Worm (Caenorhabditis elegans) whole organism, L3 larva: ENCODE data around the gene ppm-2.

Source experiments
- ama-1 ChIP-seq: fragments of 150-350 bp; optimal IDR thresholded peaks from 2 replicates; lab custom pipeline; 2018
- ceh-16 ChIP-seq: sonication (generic microtip); optimal IDR thresholded peaks from 2 replicates; lab custom pipeline; 2017; ENCODE audit warnings: missing biosample characterization, missing genetic modification characterization
- ceh-28 ChIP-seq: fragments of 150-350 bp; optimal IDR thresholded peaks from 2 replicates; lab custom pipeline; 2014; ENCODE audit warnings: missing biosample characterization, missing genetic modification reagents, missing genetic modification characterization
- daf-12 ChIP-seq: fragments of 150-350 bp; optimal IDR thresholded peaks from 2 replicates; lab custom pipeline; 2014; ENCODE audit warnings: missing biosample characterization, missing genetic modification reagents, missing genetic modification characterization
- elt-1 ChIP-seq: fragments of 150-350 bp; optimal IDR thresholded peaks from 2 replicates; lab custom pipeline; 2014; ENCODE audit warnings: missing biosample characterization, missing genetic modification characterization
- fkh-2 ChIP-seq: fragments of 150-350 bp; optimal IDR thresholded peaks from 2 replicates; lab custom pipeline; 2014; ENCODE audit warnings: missing biosample characterization, missing genetic modification reagents, missing genetic modification characterization
- mdl-1 ChIP-seq: fragments of 150-350 bp; optimal IDR thresholded peaks from 2 replicates; lab custom pipeline; 2014; ENCODE audit warnings: missing biosample characterization, missing genetic modification characterization
- nhr-11 ChIP-seq: fragments of 150-350 bp; optimal IDR thresholded peaks from 2 replicates; lab custom pipeline; 2014; ENCODE audit warnings: missing biosample characterization, missing genetic modification characterization
- nhr-12 ChIP-seq: fragments of 150-350 bp; optimal IDR thresholded peaks from 2 replicates; lab custom pipeline; 2014; ENCODE audit warnings: missing biosample characterization, missing genetic modification characterization
- nhr-28 ChIP-seq: fragments of 150-350 bp; optimal IDR thresholded peaks from 2 replicates; lab custom pipeline; 2014; ENCODE audit warnings: missing biosample characterization, missing genetic modification characterization
- nhr-76 ChIP-seq: fragments of 150-350 bp; sonication (generic microtip); optimal IDR thresholded peaks from 5 replicates; lab custom pipeline; 2014; ENCODE audit warnings: missing biosample characterization, missing genetic modification characterization
- unc-39 ChIP-seq: sonication (generic microtip); optimal IDR thresholded peaks from 4 replicates; lab custom pipeline; 2017; ENCODE audit warnings: missing biosample characterization, missing genetic modification characterization
- unc-62 ChIP-seq: fragments of 150-350 bp; sonication (generic microtip); optimal IDR thresholded peaks from 4 replicates; lab custom pipeline; 2014; ENCODE audit warnings: missing biosample characterization, missing genetic modification reagents, missing genetic modification characterization
- zag-1 ChIP-seq: fragments of 150-350 bp; optimal IDR thresholded peaks from 2 replicates; lab custom pipeline; 2014; ENCODE audit warnings: missing biosample characterization, missing genetic modification characterization

ce11 chrIII:4616071-4616571, 34.2 kb upstream of the ppm-2 start, which contains the start of gene lips-3:
- TF ChIP-seq daf-12 (tag; lab: Kevin White, UChicago) (no peak), nhr-28 (tag; lab: Kevin White, UChicago) (no peak), zag-1 (no peak), fkh-2 (tag; lab: Kevin White, UChicago) (no peak), nhr-76 (tag; lab: Kevin White, UChicago) (no peak), elt-1 (tag; lab: Kevin White, UChicago) (no peak), unc-39 (no peak), ama-1 (lab: Kevin White, UChicago) (no peak), mdl-1 (no peak), nhr-11 (tag; lab: Kevin White, UChicago) (no peak), ceh-28 (tag; lab: Kevin White, UChicago) (no peak), nhr-12 (no peak), unc-62 (GFP tag; lab: Kevin White, UChicago) (no peak), ceh-16 (tag; lab: Kevin White, UChicago) (no peak)
